Worm (Caenorhabditis elegans) whole organism, late embryonic: ENCODE results near the gene ttr-31.

Source experiments
- ceh-2 ChIP-seq: sonication (generic microtip); optimal IDR thresholded peaks from 2 replicates; lab custom pipeline; 2016; ENCODE audit warnings: missing genotype, missing genetic modification characterization, missing compliant biosample characterization
- ceh-9 ChIP-seq: sonication (generic microtip); optimal IDR thresholded peaks from 2 replicates; lab custom pipeline; 2016; ENCODE audit warnings: mild to moderate bottlenecking, missing genetic modification characterization, inconsistent platforms, missing compliant biosample characterization
- elt-2 ChIP-seq: sonication (generic microtip); optimal IDR thresholded peaks from 2 replicates; lab custom pipeline; 2016; ENCODE audit warnings: missing genetic modification reagents, missing genetic modification characterization, missing compliant biosample characterization
- eyg-1 ChIP-seq: sonication (generic microtip); optimal IDR thresholded peaks from 2 replicates; lab custom pipeline; 2016; ENCODE audit warnings: missing genotype, missing genetic modification characterization, missing compliant biosample characterization
- fkh-10 ChIP-seq: fragments of 150-350 bp; optimal IDR thresholded peaks from 2 replicates; lab custom pipeline; 2014; ENCODE audit warnings: missing biosample characterization, missing genetic modification reagents, missing genetic modification characterization
- lin-11 ChIP-seq: fragments of 200-800 bp; sonication (Bioruptor generic); optimal IDR thresholded peaks from 2 replicates; lab custom pipeline; 2018; ENCODE audit warnings: mild to moderate bottlenecking, missing genetic modification characterization, missing compliant biosample characterization
- nhr-11 ChIP-seq: fragments of 150-350 bp; optimal IDR thresholded peaks from 2 replicates; lab custom pipeline; 2014; ENCODE audit warnings: missing biosample characterization, missing genetic modification characterization
- pha-4 ChIP-seq: fragments of 150-350 bp; optimal IDR thresholded peaks from 2 replicates; lab custom pipeline; 2018; ENCODE audit warnings: missing biosample characterization, missing genetic modification reagents, missing genetic modification characterization

DNA sequence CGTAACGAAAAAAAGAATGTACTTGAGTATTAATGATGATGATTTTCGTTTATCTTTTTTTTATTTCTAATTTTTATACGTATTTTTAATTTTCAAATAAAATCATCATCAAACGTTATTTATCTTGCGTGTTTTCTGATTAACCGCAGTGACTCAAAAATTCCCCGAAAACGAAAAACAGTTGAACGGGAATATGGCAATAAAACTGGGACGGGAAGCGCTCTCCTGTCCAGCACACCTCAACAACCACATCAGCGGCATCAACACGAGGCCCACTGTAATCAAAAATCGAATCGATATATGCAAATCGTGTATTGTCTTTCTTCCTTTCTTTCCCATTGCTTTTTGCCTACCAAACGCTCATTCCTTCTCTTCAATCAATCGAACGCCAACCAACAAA lies 49.7 kb downstream of the ttr-31 start, which contains the start of gene K09C8.2:
- TF ChIP-seq eyg-1 (no peak), pha-4 (no peak), fkh-10 (GFP tag; lab: Kevin White, UChicago) (no peak), lin-11 (tag; lab: Kevin White, UChicago) (no peak), nhr-11 (tag; lab: Kevin White, UChicago) (no peak), ceh-2 (tag; lab: Kevin White, UChicago) (no peak), elt-2 (tag; lab: Kevin White, UChicago) (no peak), ceh-9 (no peak)
